Worm (Caenorhabditis elegans): Measurements from ENCODE around the gene mans-3.

- no peak for TF ChIP-seq zfp-2 (tag; optimal IDR thresholded peaks at IDR 0.05)
- no peak for TF ChIP-seq ama-1 (optimal IDR thresholded peaks at IDR 0.05)
- TF ChIP-seq php-3 (GFP tag; IDR thresholded peaks at IDR 0.05): no peak
- no peak for TF ChIP-seq nhr-6 (tag; optimal IDR thresholded peaks at IDR 0.05)
- TF ChIP-seq F44E2.7 (GFP tag; IDR thresholded peaks at IDR 0.05): no peak
- TF ChIP-seq T20F7.1 (GFP tag; optimal IDR thresholded peaks at IDR 0.05): no peak
Observed at ce11 chrX:5117571-5117970, 47.6 kb upstream of the mans-3 start.

Data from whole organism, L4 larva.